Fruit fly (Drosophila melanogaster) Kc167 (cell line): ENCODE results near the gene CG44005.

Experiments used
- Myc ChIP-seq: fragments of >200 bp; optimal IDR thresholded peaks from 2 replicates; lab custom pipeline; 2017; ENCODE audit warnings: missing external identifiers
- h ChIP-seq: fragments of >200 bp; optimal IDR thresholded peaks from 3 replicates; lab custom pipeline; 2018; ENCODE audit warnings: missing external identifiers
- insv ChIP-seq: fragments of >200 bp; optimal IDR thresholded peaks from 3 replicates; lab custom pipeline; 2018; ENCODE audit warnings: missing external identifiers

dm6 chr3L:18079610-18080497 lies 7.9 kb upstream of the CG44005 start:
- no peak for TF ChIP-seq insv (lab: Kevin White, UChicago)
- TF ChIP-seq h (lab: Kevin White, UChicago), result no peak
- TF ChIP-seq Myc (lab: Kevin White, UChicago), result no peak
